Fruit fly (Drosophila melanogaster) whole organism, embryonic: ENCODE measurements around the gene Sam-S.

ENCODE experiments used
- Adf1 ChIP-seq: fragments of 200-800 bp; sonication (Bioruptor generic); IDR thresholded peaks from 2 replicates; pipeline ENCODE4 v1.3.6; 2022; ENCODE audit warnings: missing biosample characterization, missing genetic modification characterization
- CG10431 ChIP-seq: fragments of 200-800 bp; sonication (Bioruptor generic); optimal IDR thresholded peaks from 3 replicates; lab custom pipeline; 2018; ENCODE audit warnings: missing biosample characterization, mild to moderate bottlenecking, missing genetic modification characterization
- CG10543 ChIP-seq: fragments of 200-800 bp; sonication (Bioruptor generic); optimal IDR thresholded peaks from 3 replicates; lab custom pipeline; 2017; ENCODE audit warnings: missing biosample characterization, mild to moderate bottlenecking, missing genetic modification characterization, moderate library complexity
- CG11093 ChIP-seq: fragments of 200-800 bp; sonication (Bioruptor generic); IDR thresholded peaks from 3 replicates; pipeline ENCODE4 v1.3.6; 2022; ENCODE audit warnings: missing biosample characterization, missing genetic modification characterization
- CG12391 ChIP-seq: fragments of 200-800 bp; sonication (Bioruptor generic); optimal IDR thresholded peaks from 3 replicates; lab custom pipeline; 2018; ENCODE audit warnings: missing biosample characterization, mild to moderate bottlenecking, missing genetic modification characterization, moderate library complexity
- CG13296 ChIP-seq: fragments of 200-800 bp; sonication (Bioruptor generic); optimal IDR thresholded peaks from 3 replicates; lab custom pipeline; 2018; ENCODE audit warnings: missing biosample characterization, mild to moderate bottlenecking, missing genetic modification characterization
- CG13894 ChIP-seq: fragments of 200-800 bp; sonication (Bioruptor generic); optimal IDR thresholded peaks from 3 replicates; lab custom pipeline; 2018; ENCODE audit warnings: missing biosample characterization, mild to moderate bottlenecking, missing genetic modification characterization, moderate library complexity
- CG14710 ChIP-seq: fragments of 200-800 bp; sonication (Bioruptor generic); optimal IDR thresholded peaks from 3 replicates; lab custom pipeline; 2019; ENCODE audit warnings: missing biosample characterization, mild to moderate bottlenecking, missing genetic modification characterization, moderate library complexity
- CG15514 ChIP-seq: fragments of 200-800 bp; sonication (Bioruptor generic); optimal IDR thresholded peaks from 3 replicates; lab custom pipeline; 2017; ENCODE audit warnings: missing biosample characterization, missing genetic modification characterization, mild to moderate bottlenecking, moderate library complexity, missing genetic modification reagents
- CG18599 ChIP-seq: fragments of 200-800 bp; sonication (Bioruptor generic); optimal IDR thresholded peaks from 3 replicates; lab custom pipeline; 2017; ENCODE audit warnings: missing biosample characterization, missing genetic modification characterization, mild to moderate bottlenecking, moderate library complexity, missing genetic modification reagents
- CG33213 ChIP-seq: fragments of 200-800 bp; sonication (Bioruptor generic); optimal IDR thresholded peaks from 3 replicates; lab custom pipeline; 2016; ENCODE audit warnings: missing biosample characterization, missing genetic modification characterization
- CG34376 ChIP-seq: fragments of 200-800 bp; sonication (Bioruptor generic); optimal IDR thresholded peaks from 2 replicates; lab custom pipeline; 2018; ENCODE audit warnings: missing biosample characterization, mild to moderate bottlenecking, missing genetic modification characterization
- CG4854 ChIP-seq: fragments of 200-800 bp; sonication (Bioruptor generic); optimal IDR thresholded peaks from 2 replicates; lab custom pipeline; 2016; ENCODE audit warnings: missing biosample characterization, missing genetic modification characterization, inconsistent platforms
- CG6854 ChIP-seq: fragments of 200-800 bp; sonication (Bioruptor generic); optimal IDR thresholded peaks from 3 replicates; lab custom pipeline; 2017; ENCODE audit warnings: missing biosample characterization, mild to moderate bottlenecking, missing genetic modification characterization
- CG7987 ChIP-seq: fragments of 200-800 bp; sonication (Bioruptor generic); optimal IDR thresholded peaks from 2 replicates; lab custom pipeline; 2018; ENCODE audit warnings: missing biosample characterization, mild to moderate bottlenecking, missing genetic modification characterization, moderate library complexity
- CG9727 ChIP-seq: fragments of 200-800 bp; sonication (Bioruptor generic); optimal IDR thresholded peaks from 3 replicates; lab custom pipeline; 2017; ENCODE audit warnings: missing biosample characterization, mild to moderate bottlenecking, missing genetic modification characterization
- CTCF ChIP-seq: fragments of 200-800 bp; sonication (Bioruptor generic); optimal IDR thresholded peaks from 2 replicates; lab custom pipeline; 2017; ENCODE audit warnings: missing biosample characterization, mild to moderate bottlenecking, missing genetic modification characterization, moderate library complexity
- HLHmδ ChIP-seq: fragments of 200-800 bp; sonication (Bioruptor generic); optimal IDR thresholded peaks from 2 replicates; lab custom pipeline; 2018; ENCODE audit warnings: missing biosample characterization, mild to moderate bottlenecking, missing genetic modification characterization, moderate library complexity
- HmgD ChIP-seq: fragments of 200-800 bp; sonication (Bioruptor generic); optimal IDR thresholded peaks from 3 replicates; lab custom pipeline; 2016; ENCODE audit warnings: missing biosample characterization, missing genetic modification characterization
- Hmr ChIP-seq: fragments of 200-800 bp; sonication (Bioruptor generic); optimal IDR thresholded peaks from 3 replicates; lab custom pipeline; 2017; ENCODE audit warnings: mild to moderate bottlenecking, missing biosample characterization, missing genetic modification reagents, missing genetic modification characterization
- Med ChIP-seq: fragments of 200-800 bp; sonication (Bioruptor generic); peaks from one replicate; lab custom pipeline; 2016; ENCODE audit warnings: missing biosample characterization, missing genetic modification characterization, mild to moderate bottlenecking, inconsistent platforms, moderate library complexity
- Meics ChIP-seq: fragments of 200-800 bp; sonication (Bioruptor generic); optimal IDR thresholded peaks from 2 replicates; lab custom pipeline; 2017; ENCODE audit warnings: missing biosample characterization, mild to moderate bottlenecking, missing genetic modification characterization
- Myb ChIP-seq: fragments of 200-800 bp; sonication (Bioruptor generic); optimal IDR thresholded peaks from 2 replicates; lab custom pipeline; 2016; ENCODE audit warnings: missing biosample characterization, missing genetic modification characterization
- Oaz ChIP-seq: fragments of 200-800 bp; sonication (Bioruptor generic); IDR thresholded peaks from 2 replicates; pipeline ENCODE4 v1.3.6; 2022; ENCODE audit warnings: missing biosample characterization, missing genetic modification characterization
- Pdp1 ChIP-seq, 2 experiments: fragments of 200-800 bp; sonication (Bioruptor generic); optimal IDR thresholded peaks; 3 replicates each; lab custom pipeline; 2016; ENCODE audit warnings: missing biosample characterization in 2 of 2, missing genetic modification characterization in 2 of 2, mild to moderate bottlenecking in 1 of 2, moderate library complexity in 1 of 2
- Poxn ChIP-seq: fragments of 200-800 bp; sonication (Bioruptor generic); IDR thresholded peaks from 2 replicates; pipeline ENCODE4 v1.3.6; 2022; ENCODE audit warnings: missing biosample characterization, missing genetic modification characterization
- az2 ChIP-seq: fragments of 200-800 bp; sonication (Bioruptor generic); optimal IDR thresholded peaks from 3 replicates; lab custom pipeline; 2016; ENCODE audit warnings: missing biosample characterization, missing genetic modification characterization
- bcd ChIP-seq: fragments of 200-800 bp; sonication (Bioruptor generic); optimal IDR thresholded peaks from 2 replicates; lab custom pipeline; 2017; ENCODE audit warnings: missing biosample characterization, mild to moderate bottlenecking, missing genetic modification characterization
- cg ChIP-seq: fragments of 200-800 bp; sonication (Bioruptor generic); optimal IDR thresholded peaks from 3 replicates; lab custom pipeline; 2019; ENCODE audit warnings: missing biosample characterization, mild to moderate bottlenecking, missing genetic modification characterization, moderate library complexity
- chinmo ChIP-seq: fragments of 200-800 bp; sonication (Bioruptor generic); IDR thresholded peaks from 4 replicates; pipeline ENCODE4 v1.3.6; 2022; ENCODE audit warnings: missing biosample characterization, missing genetic modification characterization; ENCODE audit not compliant: partially characterized antibody
- ci ChIP-seq: fragments of 200-800 bp; sonication (Bioruptor generic); IDR thresholded peaks from 3 replicates; pipeline ENCODE4 v1.3.6; 2022; ENCODE audit warnings: missing biosample characterization, missing genetic modification characterization
- cwo ChIP-seq: fragments of 200-800 bp; sonication (Bioruptor generic); optimal IDR thresholded peaks from 3 replicates; lab custom pipeline; 2017; ENCODE audit warnings: missing biosample characterization, missing genetic modification characterization, mild to moderate bottlenecking, moderate library complexity, missing genetic modification reagents
- eve ChIP-seq, 2 experiments: fragments of >200 bp; optimal IDR thresholded peaks; 2 replicates each; lab custom pipeline; 2017; ENCODE audit warnings: missing biosample characterization in 2 of 2, missing genetic modification characterization in 2 of 2
- exex ChIP-seq: fragments of 200-800 bp; sonication (Bioruptor generic); optimal IDR thresholded peaks from 4 replicates; lab custom pipeline; 2018; ENCODE audit warnings: missing biosample characterization, mild to moderate bottlenecking, missing genetic modification characterization, moderate library complexity
- ftz-f1 ChIP-seq: fragments of 200-800 bp; sonication (Bioruptor generic); optimal IDR thresholded peaks from 2 replicates; lab custom pipeline; 2016; ENCODE audit warnings: missing biosample characterization, missing genetic modification characterization
- grn ChIP-seq: fragments of 200-800 bp; sonication (Bioruptor generic); optimal IDR thresholded peaks from 3 replicates; lab custom pipeline; 2017; ENCODE audit warnings: missing biosample characterization, missing genetic modification characterization
- hkb ChIP-seq, 2 experiments: fragments of 200-800 bp in 1 of 2; fragments of >200 bp in 1 of 2; sonication (Bioruptor generic) in 1 of 2; IDR thresholded peaks in 1 of 2; optimal IDR thresholded peaks in 1 of 2; 2 replicates each; pipeline versions ENCODE4 v1.3.6 to Lab custom; 2017 to 2022; ENCODE audit warnings: missing biosample characterization in 1 of 2, missing genetic modification characterization in 1 of 2
- lab ChIP-seq: fragments of 200-800 bp; sonication (Bioruptor generic); optimal IDR thresholded peaks from 3 replicates; lab custom pipeline; 2017; ENCODE audit warnings: missing biosample characterization, missing genetic modification characterization, mild to moderate bottlenecking, moderate library complexity, missing genetic modification reagents
- mirr ChIP-seq: fragments of 200-800 bp; sonication (Bioruptor generic); optimal IDR thresholded peaks from 3 replicates; lab custom pipeline; 2018; ENCODE audit warnings: missing biosample characterization, mild to moderate bottlenecking, missing genetic modification characterization
- sd ChIP-seq: fragments of 200-800 bp; sonication (Bioruptor generic); optimal IDR thresholded peaks from 3 replicates; lab custom pipeline; 2018; ENCODE audit warnings: missing biosample characterization, mild to moderate bottlenecking, missing genetic modification characterization, moderate library complexity
- sug ChIP-seq: fragments of 200-800 bp; optimal IDR thresholded peaks from 2 replicates; lab custom pipeline; 2019; ENCODE audit warnings: missing biosample characterization, mild to moderate bottlenecking, missing genetic modification characterization, moderate library complexity

Sam-S gene

dm6 chr2L:122167-123006 lies 15.7 kb downstream of the Sam-S start (continued):
- peak; percentile 96 for TF ChIP-seq Myb (GFP tag; lab: Kevin White, UChicago)
- no peak for TF ChIP-seq CG11093 (GFP tag; lab: Robert Waterston, UW)
- TF ChIP-seq CG33213 (GFP tag; lab: Kevin White, UChicago) = no peak
- TF ChIP-seq Poxn (GFP tag; lab: Robert Waterston, UW) = no peak
- no peak for TF ChIP-seq HLHmδ (GFP tag; lab: Kevin White, UChicago)
- 0 out of 3 replicates have a peak, but pooled peaks have one; percentile 6 for TF ChIP-seq ci (GFP tag; lab: Robert Waterston, UW)
- TF ChIP-seq Med (GFP tag; lab: Kevin White, UChicago) = peak; percentile 68
- peak; percentile 94 for TF ChIP-seq CTCF (GFP tag; lab: Kevin White, UChicago)
- TF ChIP-seq CG4854 (GFP tag; lab: Kevin White, UChicago) = no peak
- no peak for TF ChIP-seq CG10431 (GFP tag; lab: Kevin White, UChicago)
- TF ChIP-seq eve (GFP tag; optimal IDR thresholded peaks at IDR 0.05; lab: Kevin White, UChicago) = peak in 1 of 2 experiments; percentile 55
- peak; percentile 26 for TF ChIP-seq CG13894 (tag; lab: Kevin White, UChicago)
- TF ChIP-seq CG12391 (tag; lab: Kevin White, UChicago) = no peak

- TF ChIP-seq HmgD (GFP tag; lab: Kevin White, UChicago) = no peak
- TF ChIP-seq CG14710 (tag; lab: Kevin White, UChicago) = no peak
- peak in 1 of 2 experiments; percentile 57 for TF ChIP-seq Pdp1 (GFP tag; optimal IDR thresholded peaks at IDR 0.05; lab: Kevin White, UChicago)
These were observed 16.3 kb downstream of the Sam-S start for dm6 chr2L:123007-123327.

- peak; percentile 11 for TF ChIP-seq Hmr (GFP tag; lab: Kevin White, UChicago)
- peak; percentile 21 for TF ChIP-seq CG15514 (GFP tag; lab: Kevin White, UChicago)
- TF ChIP-seq bcd = no peak
- peak; percentile 24 for TF ChIP-seq cg
- peak; percentile 25 for TF ChIP-seq CG10543 (GFP tag; lab: Kevin White, UChicago)
- peak; percentile 48 for TF ChIP-seq lab (GFP tag; lab: Kevin White, UChicago)
- TF ChIP-seq sd (tag; lab: Kevin White, UChicago) = peak; percentile 40
- peak in 1 of 2 experiments; percentile 81 for TF ChIP-seq Pdp1 (GFP tag; optimal IDR thresholded peaks at IDR 0.05; lab: Kevin White, UChicago)
- TF ChIP-seq CG18599 = peak; percentile 17
- TF ChIP-seq grn (GFP tag; lab: Kevin White, UChicago) = peak; percentile 11
- TF ChIP-seq hkb (optimal IDR thresholded peaks at IDR 0.05; lab: Kevin White, UChicago) = no peak
- 0 out of 2 replicates have a peak, but pooled peaks have one; percentile 7 for TF ChIP-seq hkb (GFP tag; IDR thresholded peaks at IDR 0.05; lab: Robert Waterston, UW)
- peak in 1 of 2 experiments; percentile 81 for TF ChIP-seq eve (GFP tag; optimal IDR thresholded peaks at IDR 0.05; lab: Kevin White, UChicago)
- peak; percentile 35 for TF ChIP-seq cwo
- TF ChIP-seq az2 = no peak
- TF ChIP-seq Adf1 = 0 out of 2 replicates have a peak, but pooled peaks have one; percentile 5
- peak; percentile 71 for TF ChIP-seq sug (tag; lab: Kevin White, UChicago)
- TF ChIP-seq CG7987 = peak; percentile 10
- peak; percentile 59 for TF ChIP-seq CG13296 (GFP tag; lab: Kevin White, UChicago)
- peak; percentile 90 for TF ChIP-seq mirr (GFP tag; lab: Kevin White, UChicago)
- peak; percentile 84 for TF ChIP-seq CG34376
- 0 out of 4 replicates have a peak, but pooled peaks have one; percentile 48 for TF ChIP-seq chinmo (GFP tag; lab: Robert Waterston, UW)
- TF ChIP-seq CG6854 (GFP tag; lab: Kevin White, UChicago) = no peak
- peak; percentile 90 for TF ChIP-seq exex (tag; lab: Kevin White, UChicago)
- peak; percentile 12 for TF ChIP-seq CTCF (GFP tag; lab: Kevin White, UChicago)
- TF ChIP-seq Oaz (GFP tag; lab: Robert Waterston, UW) = no peak
- TF ChIP-seq ftz-f1 = peak; percentile 34
- TF ChIP-seq CG9727 = no peak
- TF ChIP-seq Meics (GFP tag; lab: Kevin White, UChicago) = no peak
These were observed 18.9 kb downstream of the Sam-S start for dm6 chr2L:125364-126252.
